Worm (Caenorhabditis elegans) whole organism, L4/young adult: ENCODE data around the gene C10G8.2.

ENCODE experiments used
- W03F9.2 ChIP-seq: fragments of 150-350 bp; optimal IDR thresholded peaks from 2 replicates; lab custom pipeline; 2014; ENCODE audit warnings: missing biosample characterization, missing genetic modification characterization
- dao-5 ChIP-seq: sonication (generic microtip); optimal IDR thresholded peaks from 2 replicates; lab custom pipeline; 2016; ENCODE audit warnings: missing genotype, missing genetic modification characterization, moderate library complexity, missing compliant biosample characterization
- him-1 ChIP-seq: sonication (generic microtip); optimal IDR thresholded peaks from 2 replicates; lab custom pipeline; 2016; ENCODE audit warnings: missing genotype, missing genetic modification reagents, missing genetic modification characterization, missing compliant biosample characterization

- TF ChIP-seq him-1 (tag; lab: Kevin White, UChicago) (no peak), dao-5 (tag; lab: Kevin White, UChicago) (no peak), W03F9.2 (tag; lab: Kevin White, UChicago) (no peak)
Observed at ce11 chrV:5269024-5269535, 45.1 kb upstream of the C10G8.2 start, which contains the start of gene penr-1.
